Fruit fly (Drosophila melanogaster) whole organism, wandering third instar larva: ENCODE measurements around the gene Teh2.

ENCODE experiments used
- Abd-B ChIP-seq: fragments of >200 bp; optimal IDR thresholded peaks from 2 replicates; lab custom pipeline; 2017; ENCODE audit warnings: missing biosample characterization, missing genetic modification characterization
- HLH106 ChIP-seq: fragments of 200-800 bp; optimal IDR thresholded peaks from 3 replicates; lab custom pipeline; 2019; ENCODE audit warnings: missing biosample characterization, mild to moderate bottlenecking, missing genetic modification characterization, moderate library complexity
- Hr78 ChIP-seq: fragments of >200 bp; optimal IDR thresholded peaks from 2 replicates; lab custom pipeline; 2017; ENCODE audit warnings: missing biosample characterization, missing genetic modification characterization
- Hr83 ChIP-seq: fragments of 200-300 bp; sonication (Bioruptor generic); optimal IDR thresholded peaks from 2 replicates; lab custom pipeline; 2016; ENCODE audit warnings: missing biosample characterization, mild to moderate bottlenecking, missing genetic modification characterization, moderate library complexity; ENCODE audit not compliant: poor library complexity, severe bottlenecking
- OdsH ChIP-seq: fragments of 200-800 bp; sonication (Bioruptor generic); optimal IDR thresholded peaks from 2 replicates; lab custom pipeline; 2016; ENCODE audit warnings: missing biosample characterization, mild to moderate bottlenecking, missing genetic modification characterization
- ey ChIP-seq: fragments of 200-800 bp; sonication (Bioruptor generic); optimal IDR thresholded peaks from 2 replicates; lab custom pipeline; 2016; ENCODE audit warnings: missing biosample characterization, missing genetic modification characterization
- h ChIP-seq: fragments of 200-800 bp; sonication (Bioruptor generic); optimal IDR thresholded peaks from 3 replicates; lab custom pipeline; 2016; ENCODE audit warnings: missing biosample characterization, mild to moderate bottlenecking, missing genetic modification characterization
- psq ChIP-seq: fragments of 200-800 bp; sonication (Bioruptor generic); optimal IDR thresholded peaks from 3 replicates; lab custom pipeline; 2017; ENCODE audit warnings: missing biosample characterization, mild to moderate bottlenecking, missing genetic modification characterization, moderate library complexity
- sage ChIP-seq: fragments of 200-800 bp; sonication (Bioruptor generic); optimal IDR thresholded peaks from 2 replicates; lab custom pipeline; 2016; ENCODE audit warnings: missing biosample characterization, mild to moderate bottlenecking, missing genetic modification characterization
- usp ChIP-seq: fragments of >200 bp; optimal IDR thresholded peaks from 2 replicates; lab custom pipeline; 2017; ENCODE audit warnings: missing biosample characterization, missing genetic modification characterization
- woc ChIP-seq: sonication (Bioruptor generic); optimal IDR thresholded peaks from 2 replicates; lab custom pipeline; 2016; ENCODE audit warnings: missing biosample characterization, mild to moderate bottlenecking, missing genetic modification characterization

DNA sequence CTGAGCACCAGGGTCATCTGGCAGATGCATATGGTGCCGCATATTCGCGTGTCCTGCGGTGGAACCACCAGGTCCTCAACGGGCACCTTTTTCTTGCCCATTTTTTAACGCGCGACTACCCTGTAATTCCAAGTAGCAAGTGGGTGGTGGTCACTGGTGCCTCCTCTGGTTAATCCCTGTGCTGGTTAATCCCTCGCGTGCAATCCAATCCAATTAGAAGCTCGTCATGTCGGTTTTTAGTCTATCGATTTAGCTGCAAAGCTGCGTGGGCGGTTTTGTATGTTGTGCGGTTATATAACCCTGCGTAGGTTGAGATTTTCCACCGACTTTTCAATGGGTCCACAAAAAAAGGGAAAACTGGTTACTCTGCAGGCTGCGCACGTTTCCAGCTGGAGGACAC is 3.3 kb downstream of the Teh2 start, which contains the start of gene Teh3:
- TF ChIP-seq woc = no peak
- TF ChIP-seq ey = no peak
- no peak for TF ChIP-seq Hr83 (GFP tag; lab: Kevin White, UChicago)
- no peak for TF ChIP-seq psq (GFP tag; lab: Kevin White, UChicago)
- no peak for TF ChIP-seq Abd-B (GFP tag; lab: Kevin White, UChicago)
- no peak for TF ChIP-seq Hr78 (GFP tag; lab: Kevin White, UChicago)
- TF ChIP-seq OdsH = no peak
- no peak for TF ChIP-seq usp (GFP tag; lab: Kevin White, UChicago)
- TF ChIP-seq h (GFP tag; lab: Kevin White, UChicago) = no peak
- no peak for TF ChIP-seq HLH106 (tag; lab: Kevin White, UChicago)
- no peak for TF ChIP-seq sage (GFP tag; lab: Kevin White, UChicago)
